Fruit fly (Drosophila melanogaster) whole organism, prepupa: ENCODE data around the gene CG2691.

ENCODE experiments used
- CG11294 ChIP-seq: fragments of 200-800 bp; sonication (Bioruptor generic); IDR thresholded peaks from 2 replicates; pipeline ENCODE4 v1.3.6; 2022; ENCODE audit warnings: missing biosample characterization, missing genetic modification characterization
- CG1621 ChIP-seq: fragments of 200-800 bp; sonication (Bioruptor generic); optimal IDR thresholded peaks from 3 replicates; lab custom pipeline; 2018; ENCODE audit warnings: missing biosample characterization, mild to moderate bottlenecking, missing genetic modification characterization
- CG16779 ChIP-seq: fragments of 200-800 bp; sonication (Bioruptor generic); optimal IDR thresholded peaks from 3 replicates; lab custom pipeline; 2017; ENCODE audit warnings: missing biosample characterization, mild to moderate bottlenecking, missing genetic modification characterization
- CG4318 ChIP-seq: fragments of 200-800 bp; sonication (Bioruptor generic); optimal IDR thresholded peaks from 3 replicates; lab custom pipeline; 2017; ENCODE audit warnings: missing biosample characterization, mild to moderate bottlenecking, missing genetic modification characterization
- CG6792 ChIP-seq: fragments of 200-800 bp; sonication (Bioruptor generic); optimal IDR thresholded peaks from 3 replicates; lab custom pipeline; 2016; ENCODE audit warnings: missing biosample characterization, missing genetic modification characterization
- CG6854 ChIP-seq: fragments of 200-800 bp; sonication (Bioruptor generic); optimal IDR thresholded peaks from 2 replicates; lab custom pipeline; 2017; ENCODE audit warnings: missing biosample characterization, mild to moderate bottlenecking, missing genetic modification characterization
- CG8319 ChIP-seq: fragments of 200-800 bp; sonication (Bioruptor generic); optimal IDR thresholded peaks from 3 replicates; lab custom pipeline; 2016; ENCODE audit warnings: missing biosample characterization, missing genetic modification characterization
- Eip78C ChIP-seq: fragments of 200-800 bp; sonication (Bioruptor generic); peaks from one replicate; lab custom pipeline; 2016; ENCODE audit warnings: missing biosample characterization, missing genetic modification characterization
- OdsH ChIP-seq: fragments of 200-800 bp; sonication (Bioruptor generic); optimal IDR thresholded peaks from 3 replicates; lab custom pipeline; 2016; ENCODE audit warnings: missing biosample characterization, missing genetic modification characterization
- cyc ChIP-seq: fragments of 200-800 bp; sonication (Bioruptor generic); optimal IDR thresholded peaks from 3 replicates; lab custom pipeline; 2016; ENCODE audit warnings: missing biosample characterization, missing genetic modification characterization
- fkh ChIP-seq: fragments of 200-800 bp; sonication (Bioruptor generic); optimal IDR thresholded peaks from 3 replicates; lab custom pipeline; 2017; ENCODE audit warnings: missing biosample characterization, mild to moderate bottlenecking, missing genetic modification characterization, moderate library complexity

- no peak for TF ChIP-seq OdsH
- TF ChIP-seq CG1621 (tag; lab: Kevin White, UChicago) = no peak
- no peak for TF ChIP-seq Eip78C (GFP tag; lab: Kevin White, UChicago)
- TF ChIP-seq cyc = no peak
- TF ChIP-seq fkh = no peak
- no peak for TF ChIP-seq CG6854 (GFP tag; lab: Kevin White, UChicago)
- no peak for TF ChIP-seq CG11294 (GFP tag; lab: Robert Waterston, UW)
- TF ChIP-seq CG4318 (GFP tag; lab: Kevin White, UChicago) = no peak
- no peak for TF ChIP-seq CG8319
- TF ChIP-seq CG6792 = no peak
- no peak for TF ChIP-seq CG16779 (tag; lab: Kevin White, UChicago)
These were observed 30.5 kb downstream of the CG2691 start for dm6 chrX:13593667-13594066.
